Fruit fly (Drosophila melanogaster) whole organism, wandering third instar larva: Measurements from ENCODE around the gene CG34007.
A peak's percentile ranks its signal among the peaks of the same experiment; 100 is the strongest.
"Not testable (repeated sequence)": the region's sequence is repeated elsewhere in the genome, so short reads cannot be mapped to it uniquely, and the experiment has no call there.

Experiments used
- CG9705 ChIP-seq: fragments of 200-800 bp; sonication (Bioruptor generic); optimal IDR thresholded peaks from 2 replicates; lab custom pipeline; 2018; ENCODE audit warnings: missing biosample characterization, mild to moderate bottlenecking, missing genetic modification characterization
- CrebA ChIP-seq: fragments of 200-800 bp; sonication (Bioruptor generic); optimal IDR thresholded peaks from 2 replicates; lab custom pipeline; 2016; ENCODE audit warnings: missing biosample characterization, mild to moderate bottlenecking, missing genetic modification characterization, borderline replicate concordance
- Dfd ChIP-seq: fragments of >200 bp; optimal IDR thresholded peaks from 2 replicates; lab custom pipeline; 2017; ENCODE audit warnings: missing biosample characterization, missing genetic modification characterization
- Dif ChIP-seq: fragments of 200-275, 200-300 bp; sonication (Bioruptor generic); optimal IDR thresholded peaks from 2 replicates; lab custom pipeline; 2018; ENCODE audit warnings: missing biosample characterization, missing genetic modification characterization; ENCODE audit not compliant: partially characterized antibody
- GATAd ChIP-seq: sonication (Bioruptor generic); optimal IDR thresholded peaks from 2 replicates; lab custom pipeline; 2016; ENCODE audit warnings: missing biosample characterization, missing genetic modification characterization
- HLH106 ChIP-seq: fragments of 200-800 bp; optimal IDR thresholded peaks from 3 replicates; lab custom pipeline; 2019; ENCODE audit warnings: missing biosample characterization, mild to moderate bottlenecking, missing genetic modification characterization, moderate library complexity
- Hnf4 ChIP-seq: fragments of 200-800 bp; sonication (Bioruptor generic); optimal IDR thresholded peaks from 2 replicates; lab custom pipeline; 2016; ENCODE audit warnings: missing biosample characterization, mild to moderate bottlenecking, missing genetic modification characterization
- Hr78 ChIP-seq: fragments of >200 bp; optimal IDR thresholded peaks from 2 replicates; lab custom pipeline; 2017; ENCODE audit warnings: missing biosample characterization, missing genetic modification characterization
- Hr83 ChIP-seq: fragments of 200-300 bp; sonication (Bioruptor generic); optimal IDR thresholded peaks from 2 replicates; lab custom pipeline; 2016; ENCODE audit warnings: missing biosample characterization, mild to moderate bottlenecking, missing genetic modification characterization, moderate library complexity; ENCODE audit not compliant: poor library complexity, severe bottlenecking
- Jra ChIP-seq: sonication (Bioruptor generic); optimal IDR thresholded peaks from 2 replicates; lab custom pipeline; 2016; ENCODE audit warnings: missing biosample characterization, missing genetic modification characterization
- Mio ChIP-seq: sonication (Bioruptor generic); optimal IDR thresholded peaks from 2 replicates; lab custom pipeline; 2016; ENCODE audit warnings: missing biosample characterization, missing genetic modification characterization
- Myc ChIP-seq: fragments of >200 bp; optimal IDR thresholded peaks from 2 replicates; lab custom pipeline; 2017
- OdsH ChIP-seq: fragments of 200-800 bp; sonication (Bioruptor generic); optimal IDR thresholded peaks from 2 replicates; lab custom pipeline; 2016; ENCODE audit warnings: missing biosample characterization, mild to moderate bottlenecking, missing genetic modification characterization
- Rel ChIP-seq, 2 experiments: fragments of 200-800 bp; sonication (Bioruptor generic) in 1 of 2; optimal IDR thresholded peaks; 2 replicates in 1 of 2; 3 replicates in 1 of 2; lab custom pipeline; 2016 to 2019; ENCODE audit warnings: mild to moderate bottlenecking in 2 of 2, missing biosample characterization in 2 of 2, missing genetic modification characterization in 2 of 2, moderate library complexity in 1 of 2
- Sp1 ChIP-seq: fragments of 200-800 bp; sonication (Bioruptor generic); optimal IDR thresholded peaks from 3 replicates; lab custom pipeline; 2019; ENCODE audit warnings: missing biosample characterization, mild to moderate bottlenecking, missing genetic modification characterization, moderate library complexity
- Vsx2 ChIP-seq: fragments of 200-300, 225-300 bp; sonication (Bioruptor generic); optimal IDR thresholded peaks from 2 replicates; lab custom pipeline; 2018; ENCODE audit warnings: missing biosample characterization, missing genetic modification characterization; ENCODE audit not compliant: partially characterized antibody
- br ChIP-seq: fragments of 200-800 bp; sonication (Bioruptor generic); optimal IDR thresholded peaks from 2 replicates; lab custom pipeline; 2016; ENCODE audit warnings: missing biosample characterization, missing genetic modification characterization
- brk ChIP-seq: fragments of 200-800 bp; sonication (Bioruptor generic); optimal IDR thresholded peaks from 2 replicates; lab custom pipeline; 2016; ENCODE audit warnings: missing biosample characterization, mild to moderate bottlenecking, missing genetic modification characterization
- dl ChIP-seq, 2 experiments: fragments of 175-275, 200-275 bp in 1 of 2; fragments of 200-275 bp in 1 of 2; sonication (Bioruptor generic); optimal IDR thresholded peaks; lab custom pipeline; 2018; ENCODE audit warnings: mild to moderate bottlenecking in 2 of 2, missing biosample characterization in 2 of 2, missing genetic modification characterization in 2 of 2, moderate library complexity in 2 of 2; ENCODE audit not compliant: partially characterized antibody in 2 of 2, insufficient read depth in 1 of 2
- dmrt93B ChIP-seq: fragments of 200-800 bp; sonication (Bioruptor generic); optimal IDR thresholded peaks from 2 replicates; lab custom pipeline; 2018; ENCODE audit warnings: missing biosample characterization, mild to moderate bottlenecking, missing genetic modification characterization
- dsf ChIP-seq: sonication (Bioruptor generic); optimal IDR thresholded peaks from 2 replicates; lab custom pipeline; 2016; ENCODE audit warnings: missing biosample characterization, missing genetic modification characterization, borderline replicate concordance
- ey ChIP-seq: fragments of 200-800 bp; sonication (Bioruptor generic); optimal IDR thresholded peaks from 2 replicates; lab custom pipeline; 2016; ENCODE audit warnings: missing biosample characterization, missing genetic modification characterization
- foxo ChIP-seq, 2 experiments: fragments of 200-800 bp; sonication (Bioruptor generic); optimal IDR thresholded peaks; 2 replicates in 1 of 2; 3 replicates in 1 of 2; lab custom pipeline; 2016 to 2017; ENCODE audit warnings: missing biosample characterization in 2 of 2, missing genetic modification characterization in 2 of 2
- fru ChIP-seq: fragments of 200-800 bp; sonication (Bioruptor generic); optimal IDR thresholded peaks from 3 replicates; lab custom pipeline; 2016; ENCODE audit warnings: missing biosample characterization, mild to moderate bottlenecking, missing genetic modification characterization
- h ChIP-seq: fragments of 200-800 bp; sonication (Bioruptor generic); optimal IDR thresholded peaks from 3 replicates; lab custom pipeline; 2016; ENCODE audit warnings: missing biosample characterization, mild to moderate bottlenecking, missing genetic modification characterization
- jim ChIP-seq: fragments of 175-275, 200-325 bp; sonication (Bioruptor generic); optimal IDR thresholded peaks from 2 replicates; lab custom pipeline; 2016; ENCODE audit warnings: missing biosample characterization, mild to moderate bottlenecking, missing genetic modification characterization
- lola ChIP-seq: fragments of >200 bp; optimal IDR thresholded peaks from 2 replicates; lab custom pipeline; 2017; ENCODE audit warnings: missing biosample characterization, missing genetic modification characterization
- pan ChIP-seq: fragments of >200 bp; optimal IDR thresholded peaks from 2 replicates; lab custom pipeline; 2017
- psq ChIP-seq: fragments of 200-800 bp; sonication (Bioruptor generic); optimal IDR thresholded peaks from 3 replicates; lab custom pipeline; 2017; ENCODE audit warnings: missing biosample characterization, mild to moderate bottlenecking, missing genetic modification characterization, moderate library complexity
- rgr ChIP-seq: fragments of 200-800 bp; sonication (Bioruptor generic); optimal IDR thresholded peaks from 3 replicates; lab custom pipeline; 2016; ENCODE audit warnings: missing biosample characterization, mild to moderate bottlenecking, missing genetic modification characterization
- sage ChIP-seq: fragments of 200-800 bp; sonication (Bioruptor generic); optimal IDR thresholded peaks from 2 replicates; lab custom pipeline; 2016; ENCODE audit warnings: missing biosample characterization, mild to moderate bottlenecking, missing genetic modification characterization
- sv ChIP-seq: fragments of 200-800 bp; sonication (Bioruptor generic); optimal IDR thresholded peaks from 3 replicates; lab custom pipeline; 2016; ENCODE audit warnings: missing biosample characterization, missing genetic modification characterization
- tai ChIP-seq: sonication (Bioruptor generic); optimal IDR thresholded peaks from 2 replicates; lab custom pipeline; 2016; ENCODE audit warnings: missing biosample characterization, missing genetic modification characterization
- woc ChIP-seq: sonication (Bioruptor generic); optimal IDR thresholded peaks from 2 replicates; lab custom pipeline; 2016; ENCODE audit warnings: missing biosample characterization, mild to moderate bottlenecking, missing genetic modification characterization

The CG34007 gene

DNA sequence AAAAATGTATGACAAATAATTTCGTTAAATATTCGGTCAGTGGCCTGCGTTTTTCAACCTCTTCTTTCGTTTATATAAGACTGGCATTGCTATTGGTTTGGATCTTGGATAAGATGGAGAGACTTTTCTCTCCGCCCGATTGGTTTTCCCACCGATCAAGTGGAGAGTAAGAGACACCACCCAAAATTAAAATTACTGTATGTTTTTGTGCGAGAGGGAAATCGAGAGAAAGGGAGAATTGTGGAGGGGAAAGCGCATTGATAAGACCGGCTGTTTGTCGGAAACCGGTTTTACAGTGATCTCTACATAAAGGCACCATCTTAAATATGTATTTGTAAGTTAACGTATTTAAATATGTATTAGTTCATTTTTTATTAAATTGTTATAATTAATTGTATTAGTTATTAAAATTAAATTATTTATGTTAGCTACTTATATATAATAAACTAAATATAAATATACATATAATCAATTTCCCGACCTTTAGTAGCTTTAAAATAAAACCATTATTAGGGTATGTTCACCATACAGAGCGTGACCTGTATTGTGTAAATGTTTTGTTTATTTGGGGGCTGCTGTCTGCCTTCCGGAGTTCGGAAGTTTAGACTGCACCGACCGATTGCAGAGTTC, at the start of gene CG34007:
TSS of gene CG34007 (plus strand) at position 608 of the 630 bp plus-strand sequence.
- TF ChIP-seq Vsx2 (GFP tag; lab: Kevin White, UChicago) (no peak), dmrt93B (GFP tag; lab: Kevin White, UChicago) (peak; percentile 50), sage (no peak), tai (GFP tag; lab: Kevin White, UChicago) (no peak), Dif (no peak), woc (no peak), CG9705 (GFP tag; lab: Kevin White, UChicago) (no peak), OdsH (peak; percentile 40), lola (GFP tag; lab: Kevin White, UChicago) (no peak), rgr (GFP tag; lab: Kevin White, UChicago) (peak; percentile 10), foxo (GFP tag; optimal IDR thresholded peaks at IDR 0.05; lab: Kevin White, UChicago) (peak in 1 of 2 experiments; percentile 45), jim (no peak), Jra (GFP tag; lab: Kevin White, UChicago) (no peak), psq (GFP tag; lab: Kevin White, UChicago) (peak; percentile 48), Dfd (GFP tag; lab: Kevin White, UChicago) (no peak), Myc (lab: Kevin White, UChicago) (no peak), Hr83 (no peak), sv (no peak), ey (GFP tag; lab: Kevin White, UChicago) (no peak), Rel (GFP tag; optimal IDR thresholded peaks at IDR 0.05; lab: Kevin White, UChicago) (no peak), Rel (tag; optimal IDR thresholded peaks at IDR 0.05; lab: Kevin White, UChicago) (peak; percentile 5), brk (GFP tag; lab: Kevin White, UChicago) (no peak), pan (lab: Kevin White, UChicago) (no peak), Hr78 (no peak), dl (GFP tag; optimal IDR thresholded peaks at IDR 0.05; lab: Kevin White, UChicago; ENCODE audit: insufficient read depth in 1 of 2, partially characterized antibody in 2 of 2) (no peak), Sp1 (GFP tag; lab: Kevin White, UChicago) (peak; percentile 88), CrebA (no peak), HLH106 (tag; lab: Kevin White, UChicago) (peak; percentile 73), dsf (GFP tag; lab: Kevin White, UChicago) (no peak), br (GFP tag; lab: Kevin White, UChicago) (no peak), fru (GFP tag; lab: Kevin White, UChicago) (peak; percentile 0), Hnf4 (no peak), Mio (GFP tag; lab: Kevin White, UChicago) (no peak), GATAd (GFP tag; lab: Kevin White, UChicago) (no peak)

DNA sequence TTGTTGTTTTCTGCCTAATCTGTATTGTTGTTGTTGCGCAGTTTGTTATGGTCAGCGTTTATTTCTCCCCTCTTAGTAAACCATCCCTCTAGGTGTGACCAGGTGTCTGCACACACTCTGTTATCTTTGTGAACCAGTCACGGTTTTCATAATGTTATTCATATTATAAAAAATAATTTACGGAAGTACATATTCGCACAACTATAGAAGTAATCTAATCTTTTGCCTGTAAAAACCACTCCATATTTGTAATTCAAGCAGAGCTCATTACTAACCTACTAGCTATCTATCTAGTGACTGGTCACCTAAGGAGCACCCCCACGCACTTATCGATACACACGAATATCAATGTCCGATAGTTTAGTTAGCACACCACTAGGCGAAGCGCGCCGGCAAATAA, 45.0 kb upstream of the CG34007 start, which contains the start of the genes CG31683 and CG31687:
TSS of gene CG31683 (minus strand) at position 101 of the 400 bp plus-strand sequence.
TSS of gene CG31687 (plus strand) at position 362 of the 400 bp plus-strand sequence.
- TF ChIP-seq tai (GFP tag; lab: Kevin White, UChicago); Jra (GFP tag; lab: Kevin White, UChicago); Hr83: not testable (repeated sequence)
- TF ChIP-seq, all 38 proteins: peak for 0; not testable (repeated sequence) for 38

DNA sequence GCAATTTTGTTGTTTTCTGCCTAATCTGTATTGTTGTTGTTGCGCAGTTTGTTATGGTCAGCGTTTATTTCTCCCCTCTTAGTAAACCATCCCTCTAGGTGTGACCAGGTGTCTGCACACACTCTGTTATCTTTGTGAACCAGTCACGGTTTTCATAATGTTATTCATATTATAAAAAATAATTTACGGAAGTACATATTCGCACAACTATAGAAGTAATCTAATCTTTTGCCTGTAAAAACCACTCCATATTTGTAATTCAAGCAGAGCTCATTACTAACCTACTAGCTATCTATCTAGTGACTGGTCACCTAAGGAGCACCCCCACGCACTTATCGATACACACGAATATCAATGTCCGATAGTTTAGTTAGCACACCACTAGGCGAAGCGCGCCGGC, 35.9 kb upstream of the CG34007 start, which contains the start of the genes CG18858 and Cdc23:
TSS of gene CG18858 (minus strand) at position 101 of the 400 bp plus-strand sequence.
TSS of gene Cdc23 (plus strand) at position 368 of the 400 bp plus-strand sequence.
- not testable (repeated sequence) for TF ChIP-seq ey, fru, Dfd (GFP tag; lab: Kevin White, UChicago)

DNA sequence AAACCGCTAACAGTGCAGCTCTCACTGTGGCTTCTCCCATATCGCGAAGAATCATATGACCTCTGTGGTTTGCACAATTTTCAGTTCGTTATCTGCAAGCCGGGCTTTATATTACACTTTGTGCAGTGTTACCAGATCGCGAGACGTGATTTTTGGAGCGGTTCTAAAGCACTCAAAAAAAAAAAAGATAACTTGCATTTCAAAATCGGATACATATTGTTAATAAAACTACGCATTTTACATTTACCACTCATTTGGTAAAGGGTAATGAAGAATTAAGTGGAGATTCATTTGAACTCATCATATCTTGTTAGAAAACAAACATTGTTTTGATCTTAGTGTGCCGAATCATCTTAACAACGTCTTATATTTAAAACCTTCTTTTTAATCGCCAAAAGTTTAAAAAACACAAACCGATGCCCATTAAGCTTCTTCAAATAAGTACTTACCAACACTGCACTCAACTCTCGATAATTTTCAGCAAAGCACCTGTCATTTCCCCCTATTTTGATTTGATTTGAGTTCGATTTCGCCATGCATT, 31.4 kb upstream of the CG34007 start, which contains the start of gene CG2493:
TSS of gene CG2493 (minus strand) at position 129 of the 541 bp plus-strand sequence.
- TF ChIP-seq Dif (no peak), dmrt93B (GFP tag; lab: Kevin White, UChicago) (peak; percentile 39), fru (GFP tag; lab: Kevin White, UChicago) (peak; percentile 46), Rel (GFP tag; optimal IDR thresholded peaks at IDR 0.05; lab: Kevin White, UChicago) (no peak), Rel (tag; optimal IDR thresholded peaks at IDR 0.05; lab: Kevin White, UChicago) (peak; percentile 49), woc (peak; percentile 12), Sp1 (GFP tag; lab: Kevin White, UChicago) (peak; percentile 65), HLH106 (tag; lab: Kevin White, UChicago) (peak; percentile 60), CG9705 (GFP tag; lab: Kevin White, UChicago) (peak; percentile 43), Hr83 (no peak), dl (GFP tag; optimal IDR thresholded peaks at IDR 0.05; lab: Kevin White, UChicago; ENCODE audit: insufficient read depth in 1 of 2, partially characterized antibody in 2 of 2) (no peak), ey (GFP tag; lab: Kevin White, UChicago) (peak; percentile 17), Hnf4 (peak; percentile 61), foxo (GFP tag; optimal IDR thresholded peaks at IDR 0.05; lab: Kevin White, UChicago) (peak in 1 of 2 experiments; percentile 46), OdsH (peak; percentile 4), h (GFP tag; lab: Kevin White, UChicago) (peak; percentile 41), rgr (GFP tag; lab: Kevin White, UChicago) (peak; percentile 45), sv (no peak), psq (GFP tag; lab: Kevin White, UChicago) (peak; percentile 33)
